Fruit fly (Drosophila melanogaster) whole organism, prepupa: ENCODE results near the gene Trs20.

Experiments used
- CG10631 ChIP-seq: fragments of 200-800 bp; sonication (Bioruptor generic); optimal IDR thresholded peaks from 2 replicates; lab custom pipeline; 2016; ENCODE audit warnings: missing biosample characterization, missing genetic modification characterization
- CG10669 ChIP-seq: fragments of 200-800 bp; sonication (Bioruptor generic); optimal IDR thresholded peaks from 3 replicates; lab custom pipeline; 2018; ENCODE audit warnings: missing biosample characterization, mild to moderate bottlenecking, missing genetic modification characterization, moderate library complexity
- CG3032 ChIP-seq: fragments of 200-800 bp; optimal IDR thresholded peaks from 2 replicates; lab custom pipeline; 2019; ENCODE audit warnings: missing biosample characterization, mild to moderate bottlenecking, missing genetic modification characterization, moderate library complexity
- CG32006 ChIP-seq: fragments of 200-800 bp; sonication (Bioruptor generic); optimal IDR thresholded peaks from 3 replicates; lab custom pipeline; 2017; ENCODE audit warnings: missing biosample characterization, mild to moderate bottlenecking, missing genetic modification characterization
- CG3919 ChIP-seq: fragments of 200-800 bp; sonication (Bioruptor generic); optimal IDR thresholded peaks from 3 replicates; lab custom pipeline; 2016; ENCODE audit warnings: missing biosample characterization, missing genetic modification characterization
- CG6163 ChIP-seq: fragments of 200-800 bp; sonication (Bioruptor generic); IDR thresholded peaks from 3 replicates; pipeline ENCODE4 v1.3.6; 2022; ENCODE audit warnings: missing biosample characterization, missing genetic modification characterization
- CG6276 ChIP-seq: fragments of 200-800 bp; sonication (Bioruptor generic); optimal IDR thresholded peaks from 2 replicates; lab custom pipeline; 2017; ENCODE audit warnings: missing biosample characterization, mild to moderate bottlenecking, missing genetic modification characterization
- CG6792 ChIP-seq: fragments of 200-800 bp; sonication (Bioruptor generic); optimal IDR thresholded peaks from 3 replicates; lab custom pipeline; 2016; ENCODE audit warnings: missing biosample characterization, missing genetic modification characterization
- CG6808 ChIP-seq: fragments of 200-800 bp; sonication (Bioruptor generic); optimal IDR thresholded peaks from 3 replicates; lab custom pipeline; 2017; ENCODE audit warnings: missing biosample characterization, missing genetic modification characterization, mild to moderate bottlenecking, moderate library complexity, missing genetic modification reagents
- CG8119 ChIP-seq: fragments of 200-800 bp; sonication (Bioruptor generic); IDR thresholded peaks from 3 replicates; pipeline ENCODE4 v1.3.6; 2022; ENCODE audit warnings: missing biosample characterization, missing genetic modification characterization
- CG8319 ChIP-seq: fragments of 200-800 bp; sonication (Bioruptor generic); optimal IDR thresholded peaks from 3 replicates; lab custom pipeline; 2016; ENCODE audit warnings: missing biosample characterization, missing genetic modification characterization
- CG8632 ChIP-seq: fragments of 200-800 bp; sonication (Bioruptor generic); optimal IDR thresholded peaks from 3 replicates; lab custom pipeline; 2016; ENCODE audit warnings: missing biosample characterization, missing genetic modification characterization
- Eip78C ChIP-seq: fragments of 200-800 bp; sonication (Bioruptor generic); peaks from one replicate; lab custom pipeline; 2016; ENCODE audit warnings: missing biosample characterization, missing genetic modification characterization
- Ets96B ChIP-seq: fragments of 200-800 bp; optimal IDR thresholded peaks from 2 replicates; lab custom pipeline; 2019; ENCODE audit warnings: missing biosample characterization, mild to moderate bottlenecking, missing genetic modification characterization, moderate library complexity
- Gug ChIP-seq: fragments of 200-800 bp; sonication (Bioruptor generic); IDR thresholded peaks from 2 replicates; pipeline ENCODE4 v1.3.6; 2022; ENCODE audit warnings: missing biosample characterization, missing genetic modification characterization
- Hr39 ChIP-seq: fragments of 200-800 bp; sonication (Bioruptor generic); optimal IDR thresholded peaks from 2 replicates; lab custom pipeline; 2016; ENCODE audit warnings: missing biosample characterization, missing genetic modification characterization
- Hr4 ChIP-seq: fragments of 200-800 bp; sonication (Bioruptor generic); optimal IDR thresholded peaks from 3 replicates; lab custom pipeline; 2016; ENCODE audit warnings: missing biosample characterization, missing genetic modification characterization
- OdsH ChIP-seq: fragments of 200-800 bp; sonication (Bioruptor generic); optimal IDR thresholded peaks from 3 replicates; lab custom pipeline; 2016; ENCODE audit warnings: missing biosample characterization, missing genetic modification characterization
- Smox ChIP-seq: fragments of 200-800 bp; sonication (Bioruptor generic); optimal IDR thresholded peaks from 3 replicates; lab custom pipeline; 2016; ENCODE audit warnings: missing biosample characterization, missing genetic modification characterization
- Sox102F ChIP-seq: fragments of 200-800 bp; sonication (Bioruptor generic); optimal IDR thresholded peaks from 2 replicates; lab custom pipeline; 2016; ENCODE audit warnings: missing biosample characterization, mild to moderate bottlenecking, missing genetic modification characterization
- Sox14 ChIP-seq: fragments of 200-800 bp; sonication (Bioruptor generic); optimal IDR thresholded peaks from 3 replicates; lab custom pipeline; 2016; ENCODE audit warnings: missing biosample characterization, missing genetic modification characterization
- achi ChIP-seq: fragments of 200-800 bp; sonication (Bioruptor generic); optimal IDR thresholded peaks from 3 replicates; lab custom pipeline; 2016; ENCODE audit warnings: missing biosample characterization, missing genetic modification characterization
- acj6 ChIP-seq: fragments of 200-800 bp; sonication (Bioruptor generic); optimal IDR thresholded peaks from 3 replicates; lab custom pipeline; 2016; ENCODE audit warnings: missing biosample characterization, missing genetic modification characterization
- eg ChIP-seq: fragments of 200-800 bp; sonication (Bioruptor generic); IDR thresholded peaks from 3 replicates; pipeline ENCODE4 v1.3.6; 2022; ENCODE audit warnings: missing biosample characterization, missing genetic modification characterization
- esn ChIP-seq: fragments of 200-800 bp; sonication (Bioruptor generic); optimal IDR thresholded peaks from 2 replicates; lab custom pipeline; 2016; ENCODE audit warnings: missing biosample characterization, mild to moderate bottlenecking, missing genetic modification characterization, moderate library complexity
- fkh ChIP-seq: fragments of 200-800 bp; sonication (Bioruptor generic); optimal IDR thresholded peaks from 3 replicates; lab custom pipeline; 2017; ENCODE audit warnings: missing biosample characterization, mild to moderate bottlenecking, missing genetic modification characterization, moderate library complexity
- net ChIP-seq: fragments of 200-800 bp; sonication (Bioruptor generic); optimal IDR thresholded peaks from 3 replicates; lab custom pipeline; 2016; ENCODE audit warnings: missing biosample characterization, missing genetic modification characterization
- salr ChIP-seq, 2 experiments: fragments of 200-800 bp; sonication (Bioruptor generic); optimal IDR thresholded peaks; 3 replicates each; lab custom pipeline; 2016 to 2018; ENCODE audit warnings: missing biosample characterization in 2 of 2, missing genetic modification characterization in 2 of 2, mild to moderate bottlenecking in 1 of 2
- ss ChIP-seq, 2 experiments: fragments of 200-800 bp; sonication (Bioruptor generic); optimal IDR thresholded peaks; 2 replicates in 1 of 2; 3 replicates in 1 of 2; lab custom pipeline; 2017 to 2018; ENCODE audit warnings: mild to moderate bottlenecking in 2 of 2, missing biosample characterization in 2 of 2, missing genetic modification characterization in 2 of 2, moderate library complexity in 1 of 2
- svp ChIP-seq: fragments of 200-800 bp; sonication (Bioruptor generic); peaks from one replicate; lab custom pipeline; 2016; ENCODE audit warnings: missing biosample characterization, missing genetic modification characterization
- topi ChIP-seq: fragments of 200-800 bp; sonication (Bioruptor generic); optimal IDR thresholded peaks from 3 replicates; lab custom pipeline; 2016; ENCODE audit warnings: missing biosample characterization, missing genetic modification characterization
- vri ChIP-seq: fragments of 200-800 bp; sonication (Bioruptor generic); optimal IDR thresholded peaks from 3 replicates; lab custom pipeline; 2016; ENCODE audit warnings: missing biosample characterization, mild to moderate bottlenecking, missing genetic modification characterization

The Trs20 gene

DNA sequence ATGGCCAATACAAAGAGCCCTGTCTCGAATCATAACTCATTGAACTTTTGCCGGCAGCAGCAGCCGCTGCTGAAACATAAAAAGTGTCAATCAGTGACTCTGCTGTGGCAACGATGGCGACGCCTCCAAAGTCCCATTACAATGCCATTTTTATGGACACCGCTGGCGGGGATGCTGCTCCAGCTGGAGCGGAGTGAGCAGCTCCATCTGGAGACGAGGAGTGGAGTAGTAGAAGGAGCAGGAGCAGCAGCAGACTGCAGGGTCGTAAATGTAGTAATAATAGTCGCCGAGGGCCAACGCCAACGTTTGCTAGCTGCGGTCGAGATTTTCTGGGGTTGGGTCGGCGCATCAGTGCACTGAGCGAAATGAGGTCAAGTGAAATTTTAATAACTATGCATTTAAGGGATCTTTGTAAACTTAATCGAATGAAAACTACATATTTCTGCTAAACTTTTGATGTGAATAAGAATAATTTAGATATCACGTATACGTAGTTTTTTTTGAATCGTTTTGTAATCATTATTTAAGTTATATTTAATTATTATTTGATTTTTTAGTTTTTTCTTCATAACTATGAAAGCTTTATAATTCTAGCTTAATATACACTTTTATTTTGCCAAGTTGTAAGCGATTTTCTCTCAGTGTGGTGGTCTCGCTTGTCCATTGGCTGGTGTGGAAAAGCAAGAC, 37.2 kb upstream of the Trs20 start (continued):
- TF ChIP-seq CG32006 (GFP tag; lab: Kevin White, UChicago): peak; percentile 46
- TF ChIP-seq Ets96B (tag; lab: Kevin White, UChicago): peak; percentile 60
- TF ChIP-seq Hr4 (GFP tag; lab: Kevin White, UChicago): no peak
- TF ChIP-seq eg (GFP tag; lab: Robert Waterston, UW): no peak
- TF ChIP-seq achi (GFP tag; lab: Kevin White, UChicago): peak; percentile 40
- no peak for TF ChIP-seq net (GFP tag; lab: Kevin White, UChicago)
- no peak for TF ChIP-seq Hr39
- TF ChIP-seq CG6808 (GFP tag; lab: Kevin White, UChicago): peak; percentile 21

DNA sequence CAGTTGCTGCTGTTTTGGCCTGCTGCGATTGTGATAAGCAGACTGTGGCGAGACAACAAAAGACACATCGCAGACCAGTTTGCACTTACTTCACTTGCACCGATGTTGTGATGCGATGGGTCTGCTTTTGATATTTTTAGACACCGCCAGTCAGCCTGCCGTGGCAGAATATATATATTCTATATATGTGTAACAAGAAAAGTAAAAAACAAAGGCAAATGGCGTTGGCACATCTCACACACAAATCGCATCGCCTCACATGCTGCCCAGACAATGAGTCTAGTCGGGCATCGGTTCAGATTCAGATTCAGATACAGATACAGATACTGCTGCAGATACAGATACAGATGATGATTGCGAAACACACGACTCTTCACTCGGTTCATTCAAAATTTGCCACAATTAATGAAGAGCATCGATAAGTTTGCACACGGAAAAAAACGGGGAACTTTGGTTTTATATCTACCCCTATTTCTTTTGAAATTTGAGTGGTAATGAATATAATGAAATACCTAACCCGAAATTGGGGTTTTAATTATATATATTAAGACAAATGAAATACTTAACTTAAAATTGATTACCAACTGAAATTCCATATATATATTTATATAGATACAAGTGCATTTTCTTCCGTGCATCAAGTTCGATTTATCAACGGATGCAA, 36.4 kb upstream of the Trs20 start:
- TF ChIP-seq CG8632 (GFP tag; lab: Kevin White, UChicago) (peak; percentile 58), CG3919 (GFP tag; lab: Kevin White, UChicago) (peak; percentile 57), CG6792 (GFP tag; lab: Kevin White, UChicago) (peak; percentile 3), Sox14 (GFP tag; lab: Kevin White, UChicago) (peak; percentile 13), ss (GFP tag; optimal IDR thresholded peaks at IDR 0.05; lab: Kevin White, UChicago) (no peak), CG10669 (peak; percentile 32), OdsH (GFP tag; lab: Kevin White, UChicago) (peak; percentile 33), svp (peak; percentile 69), esn (peak; percentile 48), Ets96B (tag; lab: Kevin White, UChicago) (peak; percentile 64), CG10631 (peak; percentile 2), CG32006 (GFP tag; lab: Kevin White, UChicago) (peak; percentile 15), Hr4 (GFP tag; lab: Kevin White, UChicago) (no peak), achi (GFP tag; lab: Kevin White, UChicago) (peak; percentile 45), salr (GFP tag; optimal IDR thresholded peaks at IDR 0.05; lab: Kevin White, UChicago) (no peak), Gug (GFP tag; lab: Robert Waterston, UW) (no peak), topi (GFP tag; lab: Kevin White, UChicago) (peak; percentile 21), Hr39 (no peak), acj6 (GFP tag; lab: Kevin White, UChicago) (peak; percentile 53), CG3032 (tag; lab: Kevin White, UChicago) (peak; percentile 50), CG6808 (GFP tag; lab: Kevin White, UChicago) (peak; percentile 25), Eip78C (peak; percentile 80), Sox102F (GFP tag; lab: Kevin White, UChicago) (peak; percentile 3)

DNA sequence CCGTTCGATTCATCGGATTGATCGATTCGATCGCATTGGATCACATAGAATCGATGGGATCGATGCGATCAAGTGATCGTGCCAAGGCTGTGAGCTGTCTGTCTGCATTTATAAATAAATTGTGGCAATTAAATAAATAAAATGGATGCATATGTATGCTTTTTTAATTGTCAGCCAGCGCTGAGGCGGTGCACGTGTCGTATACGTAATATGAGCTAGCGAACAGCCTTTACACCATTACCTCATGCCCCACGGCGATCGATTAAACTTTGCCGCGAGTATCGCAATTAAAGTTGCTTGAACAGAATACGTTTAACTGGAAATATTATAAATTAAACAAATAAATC, 35.5 kb upstream of the Trs20 start:
- TF ChIP-seq Eip78C (peak; percentile 56), CG6276 (GFP tag; lab: Kevin White, UChicago) (no peak)

DNA sequence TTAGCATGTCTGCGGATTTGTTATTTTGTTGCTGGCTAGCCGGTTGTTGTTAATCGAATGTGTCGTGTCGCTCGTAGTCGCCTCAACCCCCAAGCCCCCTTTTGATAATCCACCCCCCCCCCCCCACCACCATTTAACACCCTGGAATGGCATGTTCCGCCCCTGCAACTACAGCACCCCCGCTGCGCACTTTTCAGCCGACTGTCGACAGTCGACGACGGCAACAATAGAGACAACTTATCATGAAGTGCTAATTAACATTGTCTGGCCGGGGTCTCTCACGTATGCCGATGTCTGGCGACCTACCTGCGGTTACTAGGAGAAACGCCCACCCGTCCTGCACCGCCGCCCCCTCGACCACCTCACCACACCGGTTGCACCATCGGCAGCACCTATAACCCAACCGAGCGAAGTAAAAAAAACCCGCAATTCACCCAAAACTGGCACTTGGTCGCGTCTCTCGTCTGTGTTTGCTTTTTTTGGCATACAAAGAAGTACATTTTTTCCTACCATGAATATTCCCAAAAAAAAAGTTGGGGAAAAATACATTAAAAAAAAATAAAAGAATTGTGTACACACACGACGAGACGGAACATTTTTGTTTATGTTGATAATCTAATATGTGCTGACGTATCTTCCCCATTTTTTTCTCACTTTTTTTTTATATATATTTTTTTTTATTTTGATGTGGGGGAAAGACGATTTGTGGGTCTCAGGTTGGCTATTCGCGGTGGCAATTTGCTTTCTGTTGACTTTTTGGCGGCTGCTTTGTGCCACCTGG, 35.0 kb upstream of the Trs20 start:
- TF ChIP-seq CG6163 (GFP tag; lab: Robert Waterston, UW) (0 out of 3 replicates have a peak, but pooled peaks have one; percentile 11), Smox (GFP tag; lab: Kevin White, UChicago) (no peak), acj6 (GFP tag; lab: Kevin White, UChicago) (no peak), svp (peak; percentile 40), vri (GFP tag; lab: Kevin White, UChicago) (peak; percentile 46), CG8319 (no peak), Eip78C (peak; percentile 62), fkh (GFP tag; lab: Kevin White, UChicago) (peak; percentile 82), CG10669 (no peak), CG8119 (GFP tag; lab: Robert Waterston, UW) (0 out of 3 replicates have a peak, but pooled peaks have one; percentile 11)
